Worm (Caenorhabditis elegans): ENCODE measurements around the gene srw-7.

srw-7 gene

ce11 chrV:3843926-3844325 lies 37.9 kb downstream of the srw-7 start, which contains the start of gene ugt-32:
Gene ugt-32 (minus strand): TSS chrV:3844007.
- TF ChIP-seq madf-8 (GFP tag; conservative IDR thresholded peaks at IDR 0.05) (no peak), somi-1 (GFP tag; optimal IDR thresholded peaks at IDR 0.05) (no peak), egrh-3 (GFP tag; IDR thresholded peaks at IDR 0.05) (no peak), hlh-12 (tag; optimal IDR thresholded peaks at IDR 0.05) (no peak), let-526 (GFP tag; IDR thresholded peaks at IDR 0.05) (no peak), nhr-80 (tag; optimal IDR thresholded peaks at IDR 0.05) (peak; percentile 22), efl-1 (GFP tag; optimal IDR thresholded peaks at IDR 0.05) (no peak)

- TF ChIP-seq dpff-1 (tag; optimal IDR thresholded peaks at IDR 0.05) (no peak), F55B11.4 (tag; optimal IDR thresholded peaks at IDR 0.05; ENCODE audit: borderline replicate concordance, insufficient read depth) (no peak), F57C9.4 (tag; optimal IDR thresholded peaks at IDR 0.05) (no peak), F57A8.1 (GFP tag; optimal IDR thresholded peaks at IDR 0.05) (no peak), nhr-80 (tag; optimal IDR thresholded peaks at IDR 0.05) (no peak), K11D2.4 (GFP tag; IDR thresholded peaks at IDR 0.05) (no peak), sea-2 (GFP tag; IDR thresholded peaks at IDR 0.05) (no peak), hmg-20 (GFP tag; IDR thresholded peaks at IDR 0.05) (no peak), sdz-38 (tag; optimal IDR thresholded peaks at IDR 0.05) (no peak), zim-3 (tag; optimal IDR thresholded peaks at IDR 0.05) (no peak), attf-6 (GFP tag; IDR thresholded peaks at IDR 0.05) (no peak), bed-1 (GFP tag; IDR thresholded peaks at IDR 0.05) (no peak), lin-54 (GFP tag; optimal IDR thresholded peaks at IDR 0.05) (no peak), snpc-1.3 (tag; optimal IDR thresholded peaks at IDR 0.05; ENCODE audit: insufficient read depth) (no peak), akir-1 (GFP tag; optimal IDR thresholded peaks at IDR 0.05) (no peak), ztf-22 (GFP tag; optimal IDR thresholded peaks at IDR 0.05) (no peak), ets-4 (GFP tag; optimal IDR thresholded peaks at IDR 0.05) (no peak), Y95B8A.8 (GFP tag; IDR thresholded peaks at IDR 0.05) (no peak), F49E8.2 (tag; optimal IDR thresholded peaks at IDR 0.05; ENCODE audit: insufficient read depth) (no peak)
These were observed 41.2 kb downstream of the srw-7 start, which contains the start of gene nhr-185 for ce11 chrV:3847268-3847667. Gene nhr-185 (minus strand): TSS chrV:3847368.

ce11 chrV:3851760-3852159 lies 45.7 kb downstream of the srw-7 start:
- TF ChIP-seq nhr-80 (tag; optimal IDR thresholded peaks at IDR 0.05) (peak; percentile 64), ztf-22 (GFP tag; optimal IDR thresholded peaks at IDR 0.05) (no peak)

DNA sequence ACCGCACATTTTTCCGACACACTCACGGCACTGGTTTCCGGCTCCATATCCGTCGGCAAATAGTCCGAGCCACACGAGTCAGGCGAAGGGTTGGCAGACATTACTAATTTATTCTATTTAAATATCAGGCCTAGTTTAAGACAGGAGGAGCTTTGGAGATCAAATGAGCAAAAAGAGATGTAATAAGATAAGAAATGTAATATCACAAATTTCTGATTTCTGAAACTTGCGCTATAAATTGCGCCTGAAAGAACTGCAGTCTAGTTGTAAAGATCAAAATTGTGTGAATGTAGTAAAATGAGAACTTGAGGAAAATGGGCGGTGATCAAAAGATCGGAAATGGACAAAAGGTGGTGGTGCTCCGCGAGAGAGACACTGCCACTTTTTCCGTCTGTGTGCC lies 48.8 kb downstream of the srw-7 start, which contains the start of gene nhr-186:
nhr-186 (minus strand) TSS at position 101 of the 400 bp plus-strand sequence.
- TF ChIP-seq bed-2 (GFP tag; IDR thresholded peaks at IDR 0.05) = no peak
- no peak for TF ChIP-seq snpc-1.1 (tag; optimal IDR thresholded peaks at IDR 0.05; ENCODE audit: insufficient read depth)
- TF ChIP-seq rcor-1 (GFP tag; IDR thresholded peaks at IDR 0.05) = no peak
- TF ChIP-seq nfyb-1 (GFP tag; IDR thresholded peaks at IDR 0.05) = no peak

- TF ChIP-seq K12H6.12 (tag; optimal IDR thresholded peaks at IDR 0.05) (no peak), B0261.1 (tag; optimal IDR thresholded peaks at IDR 0.05) (no peak), madf-3 (GFP tag; IDR thresholded peaks at IDR 0.05) (no peak), F10E7.11 (tag; optimal IDR thresholded peaks at IDR 0.05) (no peak), chd-7 (tag; optimal IDR thresholded peaks at IDR 0.05) (no peak), let-607 (tag; optimal IDR thresholded peaks at IDR 0.05) (no peak), nhr-80 (tag; optimal IDR thresholded peaks at IDR 0.05) (no peak), dpff-1 (tag; optimal IDR thresholded peaks at IDR 0.05) (no peak), nfya-2 (GFP tag; IDR thresholded peaks at IDR 0.05) (no peak), fkh-3 (tag; optimal IDR thresholded peaks at IDR 0.05) (no peak), F23B12.7 (tag; optimal IDR thresholded peaks at IDR 0.05; ENCODE audit: insufficient read depth) (no peak), hlh-26 (GFP tag; conservative IDR thresholded peaks at IDR 0.05) (no peak)
These were observed 49.9 kb downstream of the srw-7 start for ce11 chrV:3855916-3856315.
